Worm (Caenorhabditis elegans) whole organism, late embryonic: ENCODE results near the gene F19B10.2.

ENCODE experiments used
- C08G9.2 ChIP-seq: sonication (generic microtip); optimal IDR thresholded peaks from 2 replicates; lab custom pipeline; 2016; ENCODE audit warnings: mild to moderate bottlenecking, missing genetic modification characterization, moderate library complexity, missing compliant biosample characterization
- K02D7.2 ChIP-seq: sonication (generic microtip); optimal IDR thresholded peaks from 2 replicates; lab custom pipeline; 2017; ENCODE audit warnings: mild to moderate bottlenecking, missing genetic modification characterization, missing compliant biosample characterization
- K09A11.1 ChIP-seq: sonication (generic microtip); optimal IDR thresholded peaks from 2 replicates; lab custom pipeline; 2017; ENCODE audit warnings: antibody characterized with exemption, mild to moderate bottlenecking, missing genetic modification characterization, missing compliant biosample characterization; ENCODE audit not compliant: insufficient read depth
- T23F11.4 ChIP-seq: fragments of 200-800 bp; sonication (Bioruptor generic); optimal IDR thresholded peaks from 2 replicates; lab custom pipeline; 2018; ENCODE audit warnings: mild to moderate bottlenecking, missing genetic modification characterization, missing compliant biosample characterization
- ahr-1 ChIP-seq: sonication (generic microtip); optimal IDR thresholded peaks from 2 replicates; lab custom pipeline; 2016; ENCODE audit warnings: missing genetic modification characterization, missing compliant biosample characterization
- ceh-14 ChIP-seq: sonication (generic microtip); optimal IDR thresholded peaks from 2 replicates; lab custom pipeline; 2016; ENCODE audit warnings: missing genotype, missing genetic modification characterization, missing compliant biosample characterization
- ceh-18 ChIP-seq: sonication (generic microtip); optimal IDR thresholded peaks from 2 replicates; lab custom pipeline; 2016; ENCODE audit warnings: missing genetic modification characterization, missing compliant biosample characterization
- ceh-19 ChIP-seq: fragments of 200-800 bp; sonication (Bioruptor generic); optimal IDR thresholded peaks from 2 replicates; lab custom pipeline; 2018; ENCODE audit warnings: mild to moderate bottlenecking, missing genetic modification characterization, missing compliant biosample characterization
- ceh-2 ChIP-seq: sonication (generic microtip); optimal IDR thresholded peaks from 2 replicates; lab custom pipeline; 2016; ENCODE audit warnings: missing genotype, missing genetic modification characterization, missing compliant biosample characterization
- ceh-22 ChIP-seq: sonication (generic microtip); optimal IDR thresholded peaks from 2 replicates; lab custom pipeline; 2017; ENCODE audit warnings: missing biosample characterization, missing genetic modification characterization
- ceh-24 ChIP-seq: sonication (generic microtip); optimal IDR thresholded peaks from 2 replicates; lab custom pipeline; 2016; ENCODE audit warnings: mild to moderate bottlenecking, missing genetic modification characterization, missing compliant biosample characterization
- ceh-31 ChIP-seq: sonication (generic microtip); optimal IDR thresholded peaks from 2 replicates; lab custom pipeline; 2016; ENCODE audit warnings: missing genetic modification characterization, missing compliant biosample characterization
- ceh-45 ChIP-seq: fragments of 200-800 bp; sonication (Bioruptor generic); IDR thresholded peaks from 2 replicates; pipeline ENCODE4 v1.3.6; 2022; ENCODE audit warnings: missing genetic modification reagents, missing genetic modification characterization, missing compliant biosample characterization
- ceh-6 ChIP-seq: fragments of 200-800 bp; sonication (Bioruptor generic); optimal IDR thresholded peaks from 2 replicates; lab custom pipeline; 2018; ENCODE audit warnings: mild to moderate bottlenecking, missing genetic modification characterization, missing compliant biosample characterization
- che-1 ChIP-seq: sonication (generic microtip); optimal IDR thresholded peaks from 2 replicates; lab custom pipeline; 2016; ENCODE audit warnings: mild to moderate bottlenecking, missing genetic modification characterization, missing compliant biosample characterization
- dve-1 ChIP-seq: sonication (generic microtip); optimal IDR thresholded peaks from 2 replicates; lab custom pipeline; 2017; ENCODE audit warnings: antibody characterized with exemption, mild to moderate bottlenecking, missing genetic modification characterization, missing compliant biosample characterization
- elt-2 ChIP-seq: sonication (generic microtip); optimal IDR thresholded peaks from 2 replicates; lab custom pipeline; 2016; ENCODE audit warnings: missing genetic modification reagents, missing genetic modification characterization, missing compliant biosample characterization
- elt-4 ChIP-seq: sonication (generic microtip); optimal IDR thresholded peaks from 2 replicates; lab custom pipeline; 2016; ENCODE audit warnings: missing genetic modification characterization, missing compliant biosample characterization
- fax-1 ChIP-seq: sonication (generic microtip); optimal IDR thresholded peaks from 2 replicates; lab custom pipeline; 2016; ENCODE audit warnings: missing genotype, missing genetic modification characterization, missing compliant biosample characterization
- fkh-6 ChIP-seq: sonication (generic microtip); optimal IDR thresholded peaks from 2 replicates; lab custom pipeline; 2016; ENCODE audit warnings: missing genetic modification characterization, missing compliant biosample characterization
- hlh-13 ChIP-seq: fragments of 200-800 bp; sonication (Bioruptor generic); optimal IDR thresholded peaks from 2 replicates; lab custom pipeline; 2018; ENCODE audit warnings: mild to moderate bottlenecking, missing genetic modification characterization, missing compliant biosample characterization
- hlh-15 ChIP-seq: sonication (generic microtip); optimal IDR thresholded peaks from 2 replicates; lab custom pipeline; 2016; ENCODE audit warnings: missing genetic modification characterization, missing compliant biosample characterization
- hlh-30 ChIP-seq: sonication (generic microtip); optimal IDR thresholded peaks from 2 replicates; lab custom pipeline; 2017; ENCODE audit warnings: antibody characterized with exemption, missing genetic modification characterization, missing compliant biosample characterization; ENCODE audit not compliant: insufficient read depth
- hlh-6 ChIP-seq: sonication (generic microtip); optimal IDR thresholded peaks from 2 replicates; lab custom pipeline; 2016; ENCODE audit warnings: missing genotype, missing genetic modification characterization, missing compliant biosample characterization
- lin-11 ChIP-seq: fragments of 200-800 bp; sonication (Bioruptor generic); optimal IDR thresholded peaks from 2 replicates; lab custom pipeline; 2018; ENCODE audit warnings: mild to moderate bottlenecking, missing genetic modification characterization, missing compliant biosample characterization
- mec-3 ChIP-seq: sonication (generic microtip); optimal IDR thresholded peaks from 2 replicates; lab custom pipeline; 2016; ENCODE audit warnings: borderline replicate concordance, missing genetic modification characterization, missing compliant biosample characterization
- nfya-1 ChIP-seq: sonication (generic microtip); optimal IDR thresholded peaks from 2 replicates; lab custom pipeline; 2017; ENCODE audit warnings: missing genetic modification characterization, mild to moderate bottlenecking, missing compliant biosample characterization, antibody characterized with exemption, moderate library complexity
- pag-3 ChIP-seq: sonication (generic microtip); optimal IDR thresholded peaks from 2 replicates; lab custom pipeline; 2016; ENCODE audit warnings: missing compliant biosample characterization, missing genetic modification characterization, borderline replicate concordance
- pax-1 ChIP-seq: fragments of 150-350 bp; optimal IDR thresholded peaks from 2 replicates; lab custom pipeline; 2014; ENCODE audit warnings: missing biosample characterization, missing genetic modification characterization
- pha-2 ChIP-seq: sonication (generic microtip); optimal IDR thresholded peaks from 2 replicates; lab custom pipeline; 2017; ENCODE audit warnings: mild to moderate bottlenecking, missing genetic modification characterization, missing compliant biosample characterization
- pha-4 ChIP-seq: fragments of 150-350 bp; optimal IDR thresholded peaks from 2 replicates; lab custom pipeline; 2018; ENCODE audit warnings: missing biosample characterization, missing genetic modification reagents, missing genetic modification characterization
- pqm-1 ChIP-seq: sonication (generic microtip); optimal IDR thresholded peaks from 2 replicates; lab custom pipeline; 2016; ENCODE audit warnings: missing genetic modification characterization, missing compliant biosample characterization
- ref-2 ChIP-seq: sonication (generic microtip); optimal IDR thresholded peaks from 2 replicates; lab custom pipeline; 2016; ENCODE audit warnings: missing genetic modification characterization, missing compliant biosample characterization
- rnt-1 ChIP-seq: sonication (generic microtip); optimal IDR thresholded peaks from 2 replicates; lab custom pipeline; 2016; ENCODE audit warnings: missing genetic modification characterization, missing compliant biosample characterization
- sox-2 ChIP-seq: fragments of 200-800 bp; sonication (Bioruptor generic); IDR thresholded peaks from 2 replicates; pipeline ENCODE4 v1.3.6; 2022; ENCODE audit warnings: missing genetic modification reagents, missing genetic modification characterization, missing compliant biosample characterization
- syd-9 ChIP-seq: sonication (generic microtip); optimal IDR thresholded peaks from 2 replicates; lab custom pipeline; 2016; ENCODE audit warnings: mild to moderate bottlenecking, missing genetic modification characterization, moderate library complexity, missing compliant biosample characterization
- tbx-2 ChIP-seq: sonication (generic microtip); optimal IDR thresholded peaks from 2 replicates; lab custom pipeline; 2016; ENCODE audit warnings: missing genetic modification characterization, missing compliant biosample characterization
- tbx-7 ChIP-seq: sonication (generic microtip); optimal IDR thresholded peaks from 2 replicates; lab custom pipeline; 2016; ENCODE audit warnings: missing genotype, missing genetic modification characterization, missing compliant biosample characterization
- ttx-3 ChIP-seq: sonication (generic microtip); optimal IDR thresholded peaks from 2 replicates; lab custom pipeline; 2016; ENCODE audit warnings: missing genetic modification reagents, missing genetic modification characterization, missing compliant biosample characterization
- unc-86 ChIP-seq: sonication (generic microtip); optimal IDR thresholded peaks from 2 replicates; lab custom pipeline; 2016; ENCODE audit warnings: missing genetic modification characterization, missing compliant biosample characterization

Gene F19B10.2

DNA sequence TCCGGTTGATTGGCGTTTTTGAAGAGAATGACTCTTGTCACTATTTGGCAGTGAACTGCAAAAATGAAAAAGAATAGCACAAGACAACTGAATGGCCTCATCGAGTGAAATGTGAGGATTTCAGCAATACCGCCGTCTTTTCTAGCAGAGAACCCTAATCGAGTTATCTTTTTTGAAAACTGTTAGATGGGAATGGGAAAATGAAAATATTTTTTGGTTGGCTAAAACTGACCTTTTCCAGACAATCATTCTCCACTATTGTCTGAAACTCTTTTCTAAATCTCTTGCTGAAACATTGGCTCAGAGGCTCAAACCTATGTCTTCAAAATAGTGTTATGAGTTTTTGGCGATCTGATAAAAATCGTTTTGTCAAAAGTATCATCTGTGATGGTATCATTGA lies 35.1 kb upstream of the F19B10.2 start, which contains the start of gene M151.10:
TSS of gene M151.10 (minus strand) at position 101 of the 400 bp plus-strand sequence.
- TF ChIP-seq unc-86 (no peak), ceh-6 (GFP tag; lab: Kevin White, UChicago) (no peak)

DNA sequence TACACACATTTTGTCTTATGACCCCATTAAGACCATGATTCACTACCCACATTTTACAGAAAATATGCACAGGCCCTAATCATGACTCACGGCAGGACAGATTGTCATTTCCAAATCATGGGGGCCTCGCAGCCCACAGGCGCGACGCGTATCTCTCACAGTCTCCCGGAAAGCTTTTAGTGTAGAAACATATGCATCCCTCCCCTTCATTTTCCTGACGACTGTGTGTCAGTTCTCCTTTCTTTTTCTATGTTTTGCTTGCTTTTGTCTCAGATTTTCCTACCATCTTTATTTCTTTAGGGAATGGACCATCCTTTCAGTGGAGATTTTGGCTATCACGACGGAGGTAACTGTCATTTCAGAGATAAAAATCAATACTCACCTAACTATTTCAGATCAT lies 34.1 kb upstream of the F19B10.2 start, which contains the start of gene M151.1:
TSS of gene M151.1 (plus strand) at position 301 of the 400 bp plus-strand sequence.
- TF ChIP-seq ref-2 (tag; lab: Kevin White, UChicago): no peak
- no peak for TF ChIP-seq ceh-31
- no peak for TF ChIP-seq rnt-1
- TF ChIP-seq ceh-45 (GFP tag; lab: Robert Waterston, UW): no peak
- no peak for TF ChIP-seq ceh-2
- no peak for TF ChIP-seq elt-2 (tag; lab: Kevin White, UChicago)
- no peak for TF ChIP-seq elt-4 (tag; lab: Kevin White, UChicago)
- no peak for TF ChIP-seq hlh-15 (tag; lab: Kevin White, UChicago)
- no peak for TF ChIP-seq ahr-1
- TF ChIP-seq, all 69 proteins: peak for 0

DNA sequence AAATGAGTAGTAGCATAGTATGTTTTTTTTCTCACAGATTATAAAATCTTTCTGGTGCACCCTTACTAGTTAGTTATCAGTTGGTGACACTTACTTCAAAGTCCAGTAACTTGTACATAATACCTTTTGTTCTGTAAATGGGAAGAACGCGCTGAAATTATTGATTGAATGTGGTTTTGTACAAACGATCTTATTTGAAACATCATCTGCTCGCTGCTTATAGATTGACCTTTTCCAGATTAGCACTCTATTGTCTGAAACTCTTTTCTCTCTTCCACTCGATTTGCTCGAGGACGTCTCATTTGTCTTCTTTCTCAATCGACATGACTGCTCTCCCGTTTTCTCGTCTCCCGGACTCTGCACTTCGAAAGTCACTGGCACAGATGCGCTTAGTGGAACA lies 28.2 kb upstream of the F19B10.2 start, which contains the start of gene fbxb-33:
TSS of gene fbxb-33 (plus strand) at position 301 of the 400 bp plus-strand sequence.
- TF ChIP-seq unc-86 (no peak), hlh-30 (tag; lab: Kevin White, UChicago) (no peak), pax-1 (tag; lab: Kevin White, UChicago) (no peak), tbx-7 (no peak), syd-9 (tag; lab: Kevin White, UChicago) (no peak), ceh-19 (no peak), ttx-3 (tag; lab: Kevin White, UChicago) (no peak), elt-4 (tag; lab: Kevin White, UChicago) (no peak), pqm-1 (tag; lab: Kevin White, UChicago) (no peak), C08G9.2 (no peak)

DNA sequence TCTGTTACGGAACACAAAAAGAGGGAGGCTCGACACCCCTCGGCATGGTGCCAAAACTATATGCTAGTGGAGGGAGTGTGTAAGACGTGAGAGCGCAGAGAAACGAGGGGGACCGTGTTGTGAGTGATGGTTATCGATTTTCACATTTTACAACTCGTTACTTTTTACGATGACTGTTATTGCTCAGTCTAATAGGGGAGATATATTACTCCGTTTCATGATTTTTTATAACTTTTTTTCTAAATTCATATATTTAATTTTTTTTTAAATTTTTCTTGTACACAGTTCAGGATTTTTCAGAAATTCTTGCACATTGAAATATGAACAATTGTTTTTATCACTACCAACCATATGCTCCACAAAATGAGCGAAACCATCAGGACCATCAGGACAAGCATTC lies 19.9 kb upstream of the F19B10.2 start, which contains the start of gene F19B10.5:
TSS of gene F19B10.5 (plus strand) at position 301 of the 400 bp plus-strand sequence.
- TF ChIP-seq ahr-1 (no peak), ceh-18 (tag; lab: Kevin White, UChicago) (no peak), hlh-13 (no peak), elt-4 (tag; lab: Kevin White, UChicago) (no peak), ceh-22 (tag; lab: Kevin White, UChicago) (no peak), che-1 (tag; lab: Kevin White, UChicago) (no peak)

DNA sequence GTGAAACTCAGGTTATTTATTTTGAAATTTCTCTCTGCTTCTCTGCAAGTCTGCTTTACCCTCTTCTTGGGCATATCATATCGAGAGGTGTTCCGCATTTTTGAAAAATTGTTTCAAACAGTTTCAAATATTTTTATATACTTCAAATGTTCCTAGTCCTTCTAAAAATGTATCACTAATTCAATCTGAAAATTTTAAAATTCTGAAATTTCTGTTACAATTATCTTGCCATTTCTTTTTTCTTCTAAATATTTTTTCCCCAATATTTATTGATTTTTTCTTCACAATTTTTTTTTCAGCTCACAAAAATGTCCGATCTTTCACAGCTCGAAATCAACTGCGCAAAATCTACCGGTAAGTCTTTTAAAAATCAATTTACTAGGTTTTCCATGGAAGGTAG lies 15.5 kb upstream of the F19B10.2 start, which contains the start of gene F19B10.4:
TSS of gene F19B10.4 (plus strand) at position 301 of the 400 bp plus-strand sequence.
- TF ChIP-seq unc-86 (no peak), nfya-1 (tag; lab: Kevin White, UChicago) (no peak), hlh-6 (tag; lab: Kevin White, UChicago) (no peak), C08G9.2 (no peak), K02D7.2 (no peak)

DNA sequence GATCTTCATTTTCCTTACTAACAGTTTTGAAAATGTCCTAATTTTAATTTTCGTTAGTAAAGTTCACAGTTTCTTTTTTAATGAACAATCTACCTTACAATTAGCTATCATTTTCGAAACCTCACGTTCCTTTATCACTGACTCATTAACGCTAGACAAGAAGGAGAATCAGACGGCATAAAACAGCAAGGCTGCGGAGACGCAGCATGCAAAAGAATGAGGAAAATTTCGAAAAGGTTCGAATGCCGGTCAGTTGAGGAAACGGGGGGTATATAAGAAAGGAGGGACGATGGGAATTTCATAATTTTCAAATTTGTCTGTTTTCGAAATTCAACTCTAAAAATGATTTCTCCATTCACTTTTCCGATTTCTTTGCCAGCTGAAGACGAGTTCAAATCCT lies 13.3 kb upstream of the F19B10.2 start, which contains the start of gene F19B10.13:
TSS of gene F19B10.13 (plus strand) at position 343 of the 400 bp plus-strand sequence.
- TF ChIP-seq fkh-6 (tag; lab: Kevin White, UChicago): no peak
- TF ChIP-seq elt-2 (tag; lab: Kevin White, UChicago): peak; percentile 12
- TF ChIP-seq, all 69 proteins: peak for 1

DNA sequence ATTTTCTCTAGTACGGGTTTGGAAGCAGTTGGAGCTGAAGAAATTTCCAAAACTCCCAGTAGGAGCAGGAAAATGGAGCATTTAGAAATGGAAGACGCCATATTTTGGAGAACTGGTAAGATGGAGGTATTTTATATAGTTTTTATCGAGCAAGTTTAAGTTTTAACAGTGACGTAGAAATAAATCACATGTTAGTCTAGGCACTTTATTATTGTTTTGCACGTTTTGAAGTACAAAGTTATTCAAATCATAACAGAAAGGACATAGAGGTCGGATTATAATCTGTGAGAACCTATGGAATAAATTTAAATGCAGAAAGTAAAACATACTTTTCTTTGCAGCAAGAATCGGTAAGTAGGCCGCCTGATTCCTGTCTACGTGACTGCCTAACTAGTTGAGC lies 11.5 kb upstream of the F19B10.2 start, which contains the start of gene F19B10.6:
TSS of gene F19B10.6 (minus strand) at position 101 of the 400 bp plus-strand sequence.
- no peak for TF ChIP-seq nfya-1 (tag; lab: Kevin White, UChicago)
- TF ChIP-seq pha-2 (tag; lab: Kevin White, UChicago): no peak
- TF ChIP-seq lin-11 (tag; lab: Kevin White, UChicago): no peak
- TF ChIP-seq pag-3 (tag; lab: Kevin White, UChicago): no peak
- no peak for TF ChIP-seq mec-3 (tag; lab: Kevin White, UChicago)
- no peak for TF ChIP-seq sox-2 (GFP tag; lab: Robert Waterston, UW)
- TF ChIP-seq ceh-24 (tag; lab: Kevin White, UChicago): no peak
- TF ChIP-seq fax-1 (tag; lab: Kevin White, UChicago): no peak
- no peak for TF ChIP-seq ceh-18 (tag; lab: Kevin White, UChicago)
- no peak for TF ChIP-seq T23F11.4 (GFP tag; lab: Kevin White, UChicago)
- no peak for TF ChIP-seq ceh-45 (GFP tag; lab: Robert Waterston, UW)
- TF ChIP-seq hlh-6 (tag; lab: Kevin White, UChicago): no peak
- no peak for TF ChIP-seq K09A11.1 (tag; lab: Kevin White, UChicago)
- no peak for TF ChIP-seq ceh-14
- TF ChIP-seq dve-1 (tag; lab: Kevin White, UChicago): no peak
- no peak for TF ChIP-seq elt-4 (tag; lab: Kevin White, UChicago)
- TF ChIP-seq pha-4 (tag; lab: Kevin White, UChicago): no peak
- no peak for TF ChIP-seq tbx-2 (tag; lab: Kevin White, UChicago)
